Worm (Caenorhabditis elegans): ENCODE results near the gene sre-27.

ce11 chrII:12417996-12418395 is 582 bp upstream of the sre-27 start:
- TF ChIP-seq bed-3 (GFP tag; optimal IDR thresholded peaks at IDR 0.05) (no peak), flh-1 (GFP tag; optimal IDR thresholded peaks at IDR 0.05) (no peak)
